Worm (Caenorhabditis elegans) whole organism, early embryonic: ENCODE data around the gene lin-25.

ENCODE experiments used
- B0310.2 ChIP-seq: sonication (generic microtip); optimal IDR thresholded peaks from 2 replicates; lab custom pipeline; 2016; ENCODE audit warnings: mild to moderate bottlenecking, missing genetic modification characterization, missing compliant biosample characterization
- ama-1 ChIP-seq: fragments of 150-350 bp; optimal IDR thresholded peaks from 2 replicates; lab custom pipeline; 2014
- ceh-13 ChIP-seq: fragments of 200-800 bp; sonication (Bioruptor generic); optimal IDR thresholded peaks from 2 replicates; lab custom pipeline; 2018; ENCODE audit warnings: mild to moderate bottlenecking, missing genetic modification characterization, missing compliant biosample characterization
- ceh-36 ChIP-seq: sonication (generic microtip); optimal IDR thresholded peaks from 2 replicates; lab custom pipeline; 2016; ENCODE audit warnings: missing genetic modification characterization, inconsistent platforms, missing compliant biosample characterization
- ets-7 ChIP-seq: sonication (generic microtip); optimal IDR thresholded peaks from 2 replicates; lab custom pipeline; 2016; ENCODE audit warnings: missing genotype, missing genetic modification characterization, missing compliant biosample characterization
- hnd-1 ChIP-seq: sonication (generic microtip); optimal IDR thresholded peaks from 2 replicates; lab custom pipeline; 2016; ENCODE audit warnings: missing genetic modification characterization, missing compliant biosample characterization
- pes-1 ChIP-seq: fragments of 200-800 bp; sonication (Bioruptor generic); IDR thresholded peaks from 2 replicates; pipeline ENCODE4 v1.3.6; 2022; ENCODE audit warnings: missing genetic modification reagents, missing genetic modification characterization, missing compliant biosample characterization
- tbx-11 ChIP-seq: fragments of 200-800 bp; sonication (Bioruptor generic); IDR thresholded peaks from 2 replicates; pipeline ENCODE4 v1.3.6; 2022; ENCODE audit warnings: missing genetic modification characterization, missing compliant biosample characterization
- tbx-37 ChIP-seq: fragments of 200-800 bp; sonication (Bioruptor generic); conservative IDR thresholded peaks from 2 replicates; pipeline ENCODE4 v1.3.6; 2022; ENCODE audit warnings: missing genetic modification reagents, missing genetic modification characterization, missing compliant biosample characterization
- tra-4 ChIP-seq: sonication (generic microtip); optimal IDR thresholded peaks from 2 replicates; lab custom pipeline; 2017; ENCODE audit warnings: missing genetic modification characterization, missing compliant biosample characterization

DNA sequence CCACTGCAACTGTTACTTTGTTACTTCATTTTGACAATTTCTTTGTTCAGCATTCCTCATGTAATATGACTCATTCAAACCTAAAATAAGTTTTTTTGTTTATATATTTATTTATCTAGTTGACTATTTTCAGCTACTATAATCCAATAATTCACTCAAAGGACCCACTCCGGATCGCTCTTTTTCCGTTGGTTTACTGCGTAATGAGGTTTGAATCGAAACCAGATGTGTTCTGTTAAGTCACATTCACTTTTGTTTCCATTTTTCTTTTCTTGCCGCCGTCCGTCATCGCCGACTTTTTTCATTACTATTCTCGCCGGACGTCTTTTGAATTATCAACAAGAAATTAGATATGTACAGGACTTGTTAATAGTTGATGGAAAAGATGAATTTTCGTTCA, 13.7 kb downstream of the lin-25 start:
- TF ChIP-seq B0310.2 (no peak), ama-1 (lab: Kevin White, UChicago) (no peak), ceh-13 (no peak), tra-4 (tag; lab: Kevin White, UChicago) (no peak), tbx-37 (GFP tag; lab: Robert Waterston, UW) (no peak), pes-1 (GFP tag; lab: Robert Waterston, UW) (no peak), hnd-1 (tag; lab: Kevin White, UChicago) (no peak), ets-7 (tag; lab: Kevin White, UChicago) (no peak), tbx-11 (GFP tag; lab: Robert Waterston, UW) (no peak), ceh-36 (tag; lab: Kevin White, UChicago) (no peak)
